Worm (Caenorhabditis elegans) whole organism, L1 larva: ENCODE measurements around the gene Y1A5A.1.

Experiments used
- ceh-82 ChIP-seq, 3 experiments: fragments of 150-350 bp in 1 of 3; sonication (generic microtip) in 2 of 3; optimal IDR thresholded peaks; 2 replicates each; lab custom pipeline; 2014 to 2017; ENCODE audit warnings: missing biosample characterization in 3 of 3, missing genetic modification characterization in 3 of 3
- egl-27 ChIP-seq, 2 experiments: fragments of 150-350 bp in 1 of 2; sonication (generic microtip); optimal IDR thresholded peaks; 3 replicates each; lab custom pipeline; 2017 to 2018; ENCODE audit warnings: missing biosample characterization in 2 of 2, missing genetic modification characterization in 2 of 2, missing genetic modification reagents in 2 of 2
- nhr-12 ChIP-seq: sonication (generic microtip); optimal IDR thresholded peaks from 2 replicates; lab custom pipeline; 2017; ENCODE audit warnings: missing biosample characterization, missing genetic modification characterization
- nhr-76 ChIP-seq: sonication (generic microtip); optimal IDR thresholded peaks from 2 replicates; lab custom pipeline; 2017; ENCODE audit warnings: missing biosample characterization, missing genetic modification characterization
- skn-1 ChIP-seq: fragments of 150-350 bp; optimal IDR thresholded peaks from 2 replicates; lab custom pipeline; 2014; ENCODE audit warnings: missing biosample characterization, missing genetic modification characterization
- unc-62 ChIP-seq: fragments of 150-350 bp; optimal IDR thresholded peaks from 2 replicates; lab custom pipeline; 2014; ENCODE audit warnings: missing biosample characterization, missing genetic modification reagents, missing genetic modification characterization

- TF ChIP-seq unc-62 (GFP tag; lab: Kevin White, UChicago) = no peak
- no peak for TF ChIP-seq skn-1 (tag; lab: Kevin White, UChicago)
- TF ChIP-seq nhr-76 (tag; lab: Kevin White, UChicago) = no peak
- no peak for TF ChIP-seq egl-27 (tag; optimal IDR thresholded peaks at IDR 0.05; lab: Kevin White, UChicago)
- TF ChIP-seq ceh-82 (tag; optimal IDR thresholded peaks at IDR 0.05; lab: Kevin White, UChicago) = no peak
- TF ChIP-seq nhr-12 (tag; lab: Kevin White, UChicago) = no peak
Measured at ce11 chrIII:4010168-4010567, 23.7 kb upstream of the Y1A5A.1 start.
